Worm (Caenorhabditis elegans): ENCODE results near the gene srw-76.

DNA sequence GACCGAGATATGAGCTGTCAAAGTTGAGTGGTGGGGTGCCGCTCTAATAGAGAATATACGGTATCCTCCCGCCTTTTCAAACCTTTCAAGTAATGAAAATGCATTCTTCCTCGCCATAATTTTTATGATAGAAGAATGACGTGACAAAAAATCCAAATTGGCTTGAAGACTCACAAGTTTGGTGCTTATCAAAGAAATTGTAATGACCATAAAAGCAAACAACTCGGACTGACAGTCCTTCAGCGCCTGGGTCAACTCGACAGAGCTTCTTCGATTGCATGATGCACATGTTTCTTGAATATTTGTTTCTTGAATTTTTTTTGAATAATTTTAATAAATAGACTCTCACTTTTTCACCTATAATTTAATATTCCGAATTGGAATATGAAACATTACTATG, 32.6 kb downstream of the srw-76 start:
- TF ChIP-seq aptf-3 (GFP tag; IDR thresholded peaks at IDR 0.05): no peak
- TF ChIP-seq F39B2.1 (GFP tag; IDR thresholded peaks at IDR 0.05): no peak
- TF ChIP-seq nfya-1 (tag; optimal IDR thresholded peaks at IDR 0.05; ENCODE audit: borderline replicate concordance, insufficient read depth): no peak
- TF ChIP-seq nhr-179 (tag; optimal IDR thresholded peaks at IDR 0.05): no peak
